Fruit fly (Drosophila melanogaster) whole organism, embryonic: ENCODE measurements around the gene CG3408.
A peak's percentile ranks its signal among the peaks of the same experiment; 100 is the strongest.

Experiments used
- ATbp ChIP-seq: fragments of 200-800 bp; sonication (Bioruptor generic); optimal IDR thresholded peaks from 2 replicates; lab custom pipeline; 2017; ENCODE audit warnings: missing biosample characterization, mild to moderate bottlenecking, missing genetic modification characterization, missing genetic modification reagents
- Bteb2 ChIP-seq: fragments of 200-800 bp; sonication (Bioruptor generic); optimal IDR thresholded peaks from 2 replicates; lab custom pipeline; 2016; ENCODE audit warnings: missing biosample characterization, missing genetic modification characterization
- CG10209 ChIP-seq: fragments of 200-800 bp; sonication (Bioruptor generic); optimal IDR thresholded peaks from 3 replicates; lab custom pipeline; 2017; ENCODE audit warnings: missing biosample characterization, mild to moderate bottlenecking, missing genetic modification characterization, missing genetic modification reagents
- CG10267 ChIP-seq: fragments of 200-800 bp; sonication (Bioruptor generic); optimal IDR thresholded peaks from 2 replicates; lab custom pipeline; 2018; ENCODE audit warnings: missing biosample characterization, mild to moderate bottlenecking, missing genetic modification characterization, moderate library complexity
- CG11504 ChIP-seq: fragments of 200-800 bp; sonication (Bioruptor generic); optimal IDR thresholded peaks from 3 replicates; lab custom pipeline; 2019; ENCODE audit warnings: missing biosample characterization, mild to moderate bottlenecking, missing genetic modification characterization, moderate library complexity
- CG11695 ChIP-seq: fragments of 200-800 bp; sonication (Bioruptor generic); IDR thresholded peaks from 3 replicates; pipeline ENCODE4 v1.3.6; 2022; ENCODE audit warnings: missing biosample characterization, missing genetic modification characterization
- CG11723 ChIP-seq: fragments of 200-800 bp; sonication (Bioruptor generic); optimal IDR thresholded peaks from 2 replicates; lab custom pipeline; 2017; ENCODE audit warnings: missing biosample characterization, mild to moderate bottlenecking, missing genetic modification characterization
- CG12299 ChIP-seq: fragments of 200-800 bp; sonication (Bioruptor generic); optimal IDR thresholded peaks from 2 replicates; lab custom pipeline; 2018; ENCODE audit warnings: missing biosample characterization, mild to moderate bottlenecking, missing genetic modification characterization
- CG13424 ChIP-seq: fragments of 200-800 bp; sonication (Bioruptor generic); optimal IDR thresholded peaks from 2 replicates; lab custom pipeline; 2019; ENCODE audit warnings: missing biosample characterization, mild to moderate bottlenecking, missing genetic modification characterization, moderate library complexity
- CG14441 ChIP-seq: fragments of 200-800 bp; sonication (Bioruptor generic); IDR thresholded peaks from 2 replicates; pipeline ENCODE4 v1.3.6; 2022; ENCODE audit warnings: missing biosample characterization, missing genetic modification characterization
- CG14710 ChIP-seq: fragments of 200-800 bp; sonication (Bioruptor generic); optimal IDR thresholded peaks from 3 replicates; lab custom pipeline; 2019; ENCODE audit warnings: missing biosample characterization, mild to moderate bottlenecking, missing genetic modification characterization, moderate library complexity
- CG14965 ChIP-seq: fragments of 200-800 bp; sonication (Bioruptor generic); optimal IDR thresholded peaks from 2 replicates; lab custom pipeline; 2016; ENCODE audit warnings: missing biosample characterization, missing genetic modification characterization, borderline replicate concordance
- CG15601 ChIP-seq: fragments of 200-800 bp; sonication (Bioruptor generic); optimal IDR thresholded peaks from 3 replicates; lab custom pipeline; 2019; ENCODE audit warnings: missing biosample characterization, mild to moderate bottlenecking, missing genetic modification characterization, moderate library complexity
- CG16813 ChIP-seq: fragments of 200-800 bp; sonication (Bioruptor generic); IDR thresholded peaks from 3 replicates; pipeline ENCODE4 v1.3.6; 2022; ENCODE audit warnings: missing biosample characterization, missing genetic modification characterization; ENCODE audit not compliant: partially characterized antibody
- CG18011 ChIP-seq: fragments of 200-800 bp; sonication (Bioruptor generic); optimal IDR thresholded peaks from 2 replicates; lab custom pipeline; 2017; ENCODE audit warnings: missing biosample characterization, missing genetic modification characterization, mild to moderate bottlenecking, moderate library complexity, missing genotype
- CG2875 ChIP-seq: fragments of 200-800 bp; sonication (Bioruptor generic); optimal IDR thresholded peaks from 2 replicates; lab custom pipeline; 2017; ENCODE audit warnings: missing biosample characterization, mild to moderate bottlenecking, missing genetic modification characterization, missing genetic modification reagents
- CG30020 ChIP-seq: fragments of 200-800 bp; optimal IDR thresholded peaks from 2 replicates; lab custom pipeline; 2019; ENCODE audit warnings: missing biosample characterization, mild to moderate bottlenecking, missing genetic modification characterization, moderate library complexity
- CG8388 ChIP-seq: fragments of 200-800 bp; sonication (Bioruptor generic); optimal IDR thresholded peaks from 2 replicates; lab custom pipeline; 2019; ENCODE audit warnings: missing biosample characterization, mild to moderate bottlenecking, missing genetic modification characterization, moderate library complexity
- CG8924 ChIP-seq: fragments of 200-800 bp; optimal IDR thresholded peaks from 3 replicates; lab custom pipeline; 2019; ENCODE audit warnings: missing biosample characterization, mild to moderate bottlenecking, missing genetic modification characterization, moderate library complexity
- CG9727 ChIP-seq: fragments of 200-800 bp; sonication (Bioruptor generic); optimal IDR thresholded peaks from 3 replicates; lab custom pipeline; 2017; ENCODE audit warnings: missing biosample characterization, mild to moderate bottlenecking, missing genetic modification characterization
- CG9817 ChIP-seq: fragments of 200-800 bp; sonication (Bioruptor generic); optimal IDR thresholded peaks from 2 replicates; lab custom pipeline; 2018; ENCODE audit warnings: missing biosample characterization, mild to moderate bottlenecking, missing genetic modification characterization, moderate library complexity
- D19B ChIP-seq: fragments of 200-800 bp; sonication (Bioruptor generic); optimal IDR thresholded peaks from 2 replicates; lab custom pipeline; 2017; ENCODE audit warnings: missing biosample characterization, mild to moderate bottlenecking, missing genetic modification characterization
- Drgx ChIP-seq: fragments of 200-800 bp; sonication (Bioruptor generic); IDR thresholded peaks from 2 replicates; pipeline ENCODE4 v1.3.6; 2022; ENCODE audit warnings: missing biosample characterization, missing genetic modification characterization
- Fer3 ChIP-seq: fragments of 200-800 bp; sonication (Bioruptor generic); optimal IDR thresholded peaks from 2 replicates; lab custom pipeline; 2018; ENCODE audit warnings: missing biosample characterization, mild to moderate bottlenecking, missing genetic modification characterization, moderate library complexity
- HLH3B ChIP-seq: fragments of 200-800 bp; sonication (Bioruptor generic); IDR thresholded peaks from 2 replicates; pipeline ENCODE4 v1.3.6; 2022; ENCODE audit warnings: missing biosample characterization, missing genetic modification characterization
- MBD-R2 ChIP-seq: fragments of 200-800 bp; sonication (Bioruptor generic); IDR thresholded peaks from 2 replicates; pipeline ENCODE4 v1.3.6; 2022; ENCODE audit warnings: missing biosample characterization, missing genetic modification characterization
- Meics ChIP-seq: fragments of 200-800 bp; sonication (Bioruptor generic); optimal IDR thresholded peaks from 2 replicates; lab custom pipeline; 2017; ENCODE audit warnings: missing biosample characterization, mild to moderate bottlenecking, missing genetic modification characterization
- NC2β ChIP-seq: fragments of 200-800 bp; sonication (Bioruptor generic); optimal IDR thresholded peaks from 2 replicates; lab custom pipeline; 2016; ENCODE audit warnings: missing biosample characterization, missing genetic modification characterization
- Rx ChIP-seq: fragments of 200-800 bp; sonication (Bioruptor generic); IDR thresholded peaks from 2 replicates; pipeline ENCODE4 v1.3.6; 2022; ENCODE audit warnings: missing biosample characterization, missing genetic modification characterization
- Scr ChIP-seq: fragments of 200-800 bp; sonication (Bioruptor generic); IDR thresholded peaks from 2 replicates; pipeline ENCODE4 v1.3.6; 2022; ENCODE audit warnings: missing biosample characterization, missing genetic modification characterization; ENCODE audit not compliant: partially characterized antibody
- Sox100B ChIP-seq: fragments of 200-800 bp; sonication (Bioruptor generic); optimal IDR thresholded peaks from 3 replicates; lab custom pipeline; 2018; ENCODE audit warnings: missing biosample characterization, mild to moderate bottlenecking, missing genetic modification characterization
- Sox102F ChIP-seq: fragments of 200-800 bp; sonication (Bioruptor generic); optimal IDR thresholded peaks from 2 replicates; lab custom pipeline; 2018; ENCODE audit warnings: missing biosample characterization, mild to moderate bottlenecking, missing genetic modification characterization, moderate library complexity
- Usf ChIP-seq: fragments of 200-800 bp; sonication (Bioruptor generic); optimal IDR thresholded peaks from 2 replicates; lab custom pipeline; 2017; ENCODE audit warnings: missing genotype, missing biosample characterization, missing genetic modification characterization
- croc ChIP-seq: fragments of 200-800 bp; sonication (Bioruptor generic); conservative IDR thresholded peaks from 3 replicates; pipeline ENCODE4 v1.3.6; 2022; ENCODE audit warnings: missing biosample characterization, missing genetic modification characterization
- dmrt99B ChIP-seq: fragments of 200-800 bp; sonication (Bioruptor generic); optimal IDR thresholded peaks from 2 replicates; lab custom pipeline; 2018; ENCODE audit warnings: missing biosample characterization, mild to moderate bottlenecking, missing genetic modification characterization, moderate library complexity
- her ChIP-seq: fragments of 200-800 bp; sonication (Bioruptor generic); optimal IDR thresholded peaks from 2 replicates; lab custom pipeline; 2016; ENCODE audit warnings: missing biosample characterization, missing genetic modification characterization
- insv ChIP-seq, 2 experiments: fragments of 200-800 bp; sonication (Bioruptor generic); optimal IDR thresholded peaks; 3 replicates each; lab custom pipeline; 2016 to 2018; ENCODE audit warnings: missing biosample characterization in 2 of 2, missing genetic modification characterization in 2 of 2
- lab ChIP-seq: fragments of 200-800 bp; sonication (Bioruptor generic); optimal IDR thresholded peaks from 3 replicates; lab custom pipeline; 2017; ENCODE audit warnings: missing biosample characterization, missing genetic modification characterization, mild to moderate bottlenecking, moderate library complexity, missing genetic modification reagents
- lmd ChIP-seq: fragments of 200-800 bp; sonication (Bioruptor generic); IDR thresholded peaks from 2 replicates; pipeline ENCODE4 v1.3.6; 2022; ENCODE audit warnings: missing biosample characterization, missing genetic modification characterization
- prd ChIP-seq, 3 experiments: fragments of >200 bp in 2 of 3; fragments of 200-800 bp in 1 of 3; sonication (Bioruptor generic) in 1 of 3; optimal IDR thresholded peaks in 2 of 3; IDR thresholded peaks in 1 of 3; 2 replicates in 2 of 3; 3 replicates in 1 of 3; pipeline versions ENCODE4 v1.3.6 to Lab custom; 2017 to 2022; ENCODE audit warnings: missing biosample characterization in 1 of 3, missing genetic modification characterization in 1 of 3
- ranshi ChIP-seq: fragments of 200-800 bp; sonication (Bioruptor generic); IDR thresholded peaks from 2 replicates; pipeline ENCODE4 v1.3.6; 2022; ENCODE audit warnings: missing biosample characterization, missing genetic modification characterization
- run ChIP-seq: fragments of 200-800 bp; sonication (Bioruptor generic); optimal IDR thresholded peaks from 3 replicates; lab custom pipeline; 2018; ENCODE audit warnings: missing biosample characterization, mild to moderate bottlenecking, missing genetic modification characterization
- scrt ChIP-seq: fragments of 200-800 bp; sonication (Bioruptor generic); optimal IDR thresholded peaks from 2 replicates; lab custom pipeline; 2018; ENCODE audit warnings: missing biosample characterization, mild to moderate bottlenecking, missing genetic modification characterization, moderate library complexity
- stc ChIP-seq: fragments of 200-800 bp; sonication (Bioruptor generic); IDR thresholded peaks from 2 replicates; pipeline ENCODE4 v1.3.6; 2022; ENCODE audit warnings: missing biosample characterization, missing genetic modification characterization
- tap ChIP-seq: fragments of 200-800 bp; optimal IDR thresholded peaks from 3 replicates; lab custom pipeline; 2019; ENCODE audit warnings: missing biosample characterization, mild to moderate bottlenecking, missing genetic modification characterization, moderate library complexity
- tgo ChIP-seq: fragments of 200-800 bp; sonication (Bioruptor generic); IDR thresholded peaks from 3 replicates; pipeline ENCODE4 v1.3.6; 2022; ENCODE audit warnings: missing biosample characterization, missing genetic modification characterization
- tio ChIP-seq: fragments of 200-800 bp; sonication (Bioruptor generic); optimal IDR thresholded peaks from 2 replicates; lab custom pipeline; 2017; ENCODE audit warnings: missing biosample characterization, missing genetic modification characterization, inconsistent platforms
- unpg ChIP-seq: fragments of 200-800 bp; sonication (Bioruptor generic); optimal IDR thresholded peaks from 3 replicates; lab custom pipeline; 2018; ENCODE audit warnings: missing biosample characterization, mild to moderate bottlenecking, missing genetic modification characterization, moderate library complexity

The CG3408 gene

DNA sequence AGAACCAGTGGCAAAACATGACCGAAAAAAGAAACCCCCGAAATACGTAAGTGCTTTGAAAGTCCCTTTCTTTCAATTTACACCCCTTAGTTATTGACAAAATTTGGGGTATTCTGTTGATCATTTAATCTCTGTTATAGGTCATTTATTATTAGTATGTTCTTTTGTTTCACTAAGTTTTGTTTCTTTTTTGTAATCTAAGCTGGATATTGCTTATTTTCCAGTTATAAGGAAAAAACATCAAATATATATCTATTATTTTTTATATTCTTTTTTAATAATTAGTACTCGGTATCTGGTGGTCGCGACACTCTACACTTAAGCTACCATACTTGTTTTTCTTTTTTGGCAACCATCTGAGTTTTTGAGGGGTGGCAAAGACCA, 738 bp downstream of the CG3408 start (continued):
- TF ChIP-seq stc (0 out of 2 replicates have a peak, but pooled peaks have one; percentile 21), Fer3 (tag; lab: Kevin White, UChicago) (peak; percentile 50), CG14710 (tag; lab: Kevin White, UChicago) (peak; percentile 61), D19B (GFP tag; lab: Kevin White, UChicago) (peak; percentile 97), CG16813 (GFP tag; lab: Robert Waterston, UW) (no peak), tgo (peak; percentile 32; the same call in 1 of the 3 replicates), CG10209 (peak; percentile 49), CG8388 (GFP tag; lab: Kevin White, UChicago) (peak; percentile 72), MBD-R2 (GFP tag; lab: Robert Waterston, UW) (no peak), CG12299 (peak; percentile 14), unpg (GFP tag; lab: Kevin White, UChicago) (peak; percentile 75), CG30020 (tag; lab: Kevin White, UChicago) (peak; percentile 8), Scr (GFP tag; lab: Robert Waterston, UW) (no peak), CG8924 (tag; lab: Kevin White, UChicago) (peak; percentile 68), CG9727 (GFP tag; lab: Kevin White, UChicago) (peak; percentile 63), her (GFP tag; lab: Kevin White, UChicago) (no peak), CG11723 (GFP tag; lab: Kevin White, UChicago) (peak; percentile 15), Sox102F (GFP tag; lab: Kevin White, UChicago) (peak; percentile 69), CG11504 (tag; lab: Kevin White, UChicago) (peak; percentile 80), run (tag; lab: Kevin White, UChicago) (peak; percentile 35), NC2β (GFP tag; lab: Kevin White, UChicago) (no peak), tio (no peak), croc (GFP tag; lab: Robert Waterston, UW) (peak; percentile 32; the same call in 1 of the 3 replicates), CG15601 (tag; lab: Kevin White, UChicago) (peak; percentile 73), tap (tag; lab: Kevin White, UChicago) (peak; percentile 65), HLH3B (GFP tag; lab: Robert Waterston, UW) (peak; percentile 65), CG2875 (GFP tag; lab: Kevin White, UChicago) (peak; percentile 68), prd (optimal IDR thresholded peaks at IDR 0.05; lab: Kevin White, UChicago) (no peak), prd (GFP tag; IDR thresholded peaks at IDR 0.05; lab: Robert Waterston, UW) (peak; percentile 53; the same call in 1 of the 3 replicates), ATbp (peak; percentile 74), scrt (GFP tag; lab: Kevin White, UChicago) (peak; percentile 31), CG14965 (no peak), dmrt99B (tag; lab: Kevin White, UChicago) (peak; percentile 80), Bteb2 (GFP tag; lab: Kevin White, UChicago) (no peak), Meics (peak; percentile 61), Drgx (GFP tag; lab: Robert Waterston, UW) (peak; percentile 29; the same call in 1 of the 2 replicates), insv (GFP tag; optimal IDR thresholded peaks at IDR 0.05; lab: Kevin White, UChicago) (no peak), Usf (GFP tag; lab: Kevin White, UChicago) (no peak), lmd (GFP tag; lab: Robert Waterston, UW) (peak; percentile 44), CG14441 (0 out of 2 replicates have a peak, but pooled peaks have one; percentile 5), CG10267 (tag; lab: Kevin White, UChicago) (peak; percentile 72), Rx (GFP tag; lab: Robert Waterston, UW) (0 out of 2 replicates have a peak, but pooled peaks have one; percentile 14), CG9817 (tag; lab: Kevin White, UChicago) (peak; percentile 43), Sox100B (GFP tag; lab: Kevin White, UChicago) (peak; percentile 66), CG18011 (no peak), ranshi (GFP tag; lab: Robert Waterston, UW) (peak; percentile 7; the same call in 1 of the 2 replicates), lab (GFP tag; lab: Kevin White, UChicago) (peak; percentile 65), CG13424 (tag; lab: Kevin White, UChicago) (peak; percentile 52), CG11695 (0 out of 3 replicates have a peak, but pooled peaks have one; percentile 13)
